Worm (Caenorhabditis elegans) whole organism, young adult: ENCODE results near the gene F18A12.7.

ENCODE experiments used
- B0261.1 ChIP-seq: sonication (generic microtip); optimal IDR thresholded peaks from 2 replicates; lab custom pipeline; 2016; ENCODE audit warnings: mild to moderate bottlenecking, missing genetic modification characterization, moderate library complexity, missing compliant biosample characterization
- C06A6.2 ChIP-seq: fragments of 200-800 bp; sonication (Bioruptor generic); conservative IDR thresholded peaks from 2 replicates; pipeline ENCODE4 v1.3.6; 2022; ENCODE audit warnings: missing genetic modification characterization, missing compliant biosample characterization
- F39B2.1 ChIP-seq: fragments of 200-800 bp; sonication (Bioruptor generic); IDR thresholded peaks from 2 replicates; pipeline ENCODE4 v1.3.6; 2022; ENCODE audit warnings: missing genetic modification reagents, missing genetic modification characterization, missing compliant biosample characterization
- F49E8.2 ChIP-seq: sonication (generic microtip); optimal IDR thresholded peaks from 3 replicates; lab custom pipeline; 2017; ENCODE audit warnings: missing genetic modification characterization, mild to moderate bottlenecking, missing compliant biosample characterization, antibody characterized with exemption, moderate library complexity; ENCODE audit not compliant: insufficient read depth
- F57A8.1 ChIP-seq: fragments of 200-800 bp; sonication (Bioruptor generic); optimal IDR thresholded peaks from 2 replicates; lab custom pipeline; 2018; ENCODE audit warnings: mild to moderate bottlenecking, missing genetic modification characterization, moderate library complexity, missing compliant biosample characterization
- K12H6.12 ChIP-seq: fragments of 200-800 bp; sonication (Bioruptor generic); optimal IDR thresholded peaks from 2 replicates; lab custom pipeline; 2018; ENCODE audit warnings: mild to moderate bottlenecking, missing genetic modification characterization, missing compliant biosample characterization
- Y56A3A.18 ChIP-seq: fragments of 200-800 bp; sonication (Bioruptor generic); IDR thresholded peaks from 2 replicates; pipeline ENCODE4 v1.3.6; 2022; ENCODE audit warnings: missing genetic modification reagents, missing genetic modification characterization, missing compliant biosample characterization
- Y79H2A.3 ChIP-seq: fragments of 200-800 bp; sonication (Bioruptor generic); conservative IDR thresholded peaks from 2 replicates; pipeline ENCODE4 v1.3.6; 2022; ENCODE audit warnings: missing genetic modification reagents, missing genetic modification characterization, missing compliant biosample characterization
- ama-1 ChIP-seq, 3 experiments: fragments of 150-350 bp in 1 of 3; sonication (generic microtip) in 2 of 3; optimal IDR thresholded peaks; 2 replicates each; lab custom pipeline; 2014 to 2018; ENCODE audit warnings: missing biosample characterization in 2 of 3, missing genetic modification characterization in 2 of 3, missing genetic modification reagents in 2 of 3
- aptf-2 ChIP-seq: fragments of 200-800 bp; sonication (Bioruptor generic); conservative IDR thresholded peaks from 2 replicates; pipeline ENCODE4 v1.3.6; 2022; ENCODE audit warnings: missing genetic modification reagents, missing genetic modification characterization, missing compliant biosample characterization
- aptf-3 ChIP-seq: fragments of 200-800 bp; sonication (Bioruptor generic); IDR thresholded peaks from 2 replicates; pipeline ENCODE4 v1.3.6; 2022; ENCODE audit warnings: missing genetic modification characterization, missing compliant biosample characterization
- cebp-1 ChIP-seq, 2 experiments: fragments of 200-800 bp in 1 of 2; sonication (Bioruptor generic) in 1 of 2; sonication (generic microtip) in 1 of 2; IDR thresholded peaks in 1 of 2; optimal IDR thresholded peaks in 1 of 2; 2 replicates each; pipeline versions ENCODE4 v1.3.6 to Lab custom; 2017 to 2022; ENCODE audit warnings: missing compliant biosample characterization in 2 of 2, missing genetic modification characterization in 2 of 2, mild to moderate bottlenecking in 1 of 2, missing genetic modification reagents in 1 of 2, moderate library complexity in 1 of 2
- cebp-2 ChIP-seq: fragments of 200-800 bp; sonication (Bioruptor generic); IDR thresholded peaks from 2 replicates; pipeline ENCODE4 v1.3.6; 2022; ENCODE audit warnings: missing genetic modification characterization, missing compliant biosample characterization
- ceh-91 ChIP-seq: fragments of 200-800 bp; sonication (Bioruptor generic); IDR thresholded peaks from 2 replicates; pipeline ENCODE4 v1.3.6; 2022; ENCODE audit warnings: missing genetic modification reagents, missing genetic modification characterization, missing compliant biosample characterization
- dpff-1 ChIP-seq: sonication (generic microtip); optimal IDR thresholded peaks from 2 replicates; lab custom pipeline; 2017; ENCODE audit warnings: mild to moderate bottlenecking, missing genetic modification characterization, missing compliant biosample characterization
- ekl-4 ChIP-seq: fragments of 200-800 bp; sonication (Bioruptor generic); IDR thresholded peaks from 2 replicates; pipeline ENCODE4 v1.3.6; 2022; ENCODE audit warnings: missing genetic modification reagents, missing genetic modification characterization, missing compliant biosample characterization
- let-526 ChIP-seq: fragments of 200-800 bp; sonication (Bioruptor generic); IDR thresholded peaks from 2 replicates; pipeline ENCODE4 v1.3.6; 2022; ENCODE audit warnings: missing genetic modification reagents, missing genetic modification characterization, missing compliant biosample characterization
- lin-35 ChIP-seq, 3 experiments: fragments of 150-350 bp in 2 of 3; sonication (generic microtip) in 1 of 3; optimal IDR thresholded peaks; 2 replicates each; lab custom pipeline; 2014 to 2018; ENCODE audit warnings: missing biosample characterization in 3 of 3, missing genetic modification characterization in 3 of 3, missing genetic modification reagents in 3 of 3
- lin-40 ChIP-seq: sonication (generic microtip); optimal IDR thresholded peaks from 2 replicates; lab custom pipeline; 2016; ENCODE audit warnings: missing genetic modification characterization, mild to moderate bottlenecking, missing compliant biosample characterization, missing genotype, missing genetic modification reagents
- lir-1 ChIP-seq: fragments of 200-800 bp; sonication (Bioruptor generic); conservative IDR thresholded peaks from 2 replicates; pipeline ENCODE4 v1.3.6; 2022; ENCODE audit warnings: missing genetic modification reagents, missing genetic modification characterization, missing compliant biosample characterization
- lsy-27 ChIP-seq: sonication (generic microtip); optimal IDR thresholded peaks from 2 replicates; lab custom pipeline; 2017; ENCODE audit warnings: missing genetic modification characterization, mild to moderate bottlenecking, missing compliant biosample characterization, antibody characterized with exemption, missing genotype, borderline replicate concordance; ENCODE audit not compliant: insufficient read depth
- madf-6 ChIP-seq: fragments of 200-800 bp; sonication (Bioruptor generic); IDR thresholded peaks from 2 replicates; pipeline ENCODE4 v1.3.6; 2022; ENCODE audit warnings: missing genetic modification reagents, missing genetic modification characterization, missing compliant biosample characterization
- mcd-1 ChIP-seq: fragments of 200-800 bp; sonication (Bioruptor generic); IDR thresholded peaks from 2 replicates; pipeline ENCODE4 v1.3.6; 2022; ENCODE audit warnings: missing genetic modification reagents, missing genetic modification characterization, missing compliant biosample characterization
- mel-28 ChIP-seq: sonication (generic microtip); optimal IDR thresholded peaks from 2 replicates; lab custom pipeline; 2016; ENCODE audit warnings: borderline replicate concordance, mild to moderate bottlenecking, missing genetic modification characterization, missing compliant biosample characterization
- mes-4 ChIP-seq: sonication (generic microtip); optimal IDR thresholded peaks from 2 replicates; lab custom pipeline; 2016; ENCODE audit warnings: missing genotype, missing genetic modification characterization, missing compliant biosample characterization
- mxl-1 ChIP-seq: sonication (generic microtip); optimal IDR thresholded peaks from 2 replicates; lab custom pipeline; 2016; ENCODE audit warnings: missing genetic modification characterization, missing compliant biosample characterization
- nhr-80 ChIP-seq: sonication (generic microtip); optimal IDR thresholded peaks from 2 replicates; lab custom pipeline; 2016; ENCODE audit warnings: missing genetic modification characterization, missing compliant biosample characterization
- rcor-1 ChIP-seq: fragments of 200-800 bp; sonication (Bioruptor generic); IDR thresholded peaks from 2 replicates; pipeline ENCODE4 v1.3.6; 2022; ENCODE audit warnings: missing genetic modification reagents, missing genetic modification characterization, missing compliant biosample characterization
- rec-8 ChIP-seq, 2 experiments: sonication (generic microtip); optimal IDR thresholded peaks; 2 replicates each; lab custom pipeline; 2016; ENCODE audit warnings: mild to moderate bottlenecking in 2 of 2, missing genetic modification characterization in 2 of 2, missing genetic modification reagents in 2 of 2, missing genotype in 2 of 2, missing biosample characterization in 1 of 2, missing compliant biosample characterization in 1 of 2, moderate library complexity in 1 of 2
- rpc-1 ChIP-seq, 2 experiments: fragments of 150-350 bp in 1 of 2; sonication (generic microtip) in 1 of 2; optimal IDR thresholded peaks; 2 replicates each; lab custom pipeline; 2014 to 2018; ENCODE audit warnings: missing biosample characterization in 1 of 2, missing genetic modification characterization in 1 of 2, missing genetic modification reagents in 1 of 2, missing genotype in 1 of 2
- tlf-1 ChIP-seq: fragments of 200-800 bp; sonication (Bioruptor generic); optimal IDR thresholded peaks from 2 replicates; lab custom pipeline; 2018; ENCODE audit warnings: mild to moderate bottlenecking, missing genetic modification characterization, missing compliant biosample characterization
- unc-62 ChIP-seq: fragments of 150-350 bp; optimal IDR thresholded peaks from 2 replicates; lab custom pipeline; 2014; ENCODE audit warnings: missing biosample characterization, missing genetic modification reagents, missing genetic modification characterization
- ztf-18 ChIP-seq: sonication (generic microtip); optimal IDR thresholded peaks from 2 replicates; lab custom pipeline; 2016; ENCODE audit warnings: missing genotype, mild to moderate bottlenecking, missing genetic modification characterization, missing compliant biosample characterization
- ztf-22 ChIP-seq: fragments of 200-800 bp; sonication (Bioruptor generic); optimal IDR thresholded peaks from 2 replicates; lab custom pipeline; 2018; ENCODE audit warnings: mild to moderate bottlenecking, missing genetic modification characterization, moderate library complexity, missing compliant biosample characterization

The F18A12.7 gene

DNA sequence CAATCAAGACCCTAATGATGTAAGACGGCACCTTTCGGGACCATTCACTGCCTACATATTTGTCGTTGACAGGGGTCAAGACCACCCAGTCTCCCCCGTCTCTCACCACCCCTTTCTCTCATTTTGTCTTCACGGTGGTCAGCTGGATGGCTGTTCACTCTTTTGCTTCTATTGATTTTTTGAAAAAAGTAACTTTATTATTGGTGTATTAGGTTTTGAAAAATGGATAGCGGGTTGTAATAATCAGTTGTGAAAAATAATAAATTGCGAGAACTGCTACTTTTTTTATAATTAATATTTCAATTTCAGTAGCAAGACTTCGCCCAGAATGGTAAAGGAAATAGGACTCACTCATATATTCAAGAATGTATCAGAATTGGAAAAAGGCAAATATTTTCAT, 37.5 kb downstream of the F18A12.7 start, which contains the start of gene bath-9:
Gene bath-9 (plus strand): TSS at position 301 of the 400 bp plus-strand sequence.
- TF ChIP-seq aptf-3: no peak
- no peak for TF ChIP-seq mel-28 (tag; lab: Kevin White, UChicago)
- no peak for TF ChIP-seq lin-40 (tag; lab: Kevin White, UChicago)
- no peak for TF ChIP-seq cebp-2
- TF ChIP-seq let-526: no peak
- TF ChIP-seq ztf-18: no peak
- no peak for TF ChIP-seq B0261.1 (tag; lab: Kevin White, UChicago)

DNA sequence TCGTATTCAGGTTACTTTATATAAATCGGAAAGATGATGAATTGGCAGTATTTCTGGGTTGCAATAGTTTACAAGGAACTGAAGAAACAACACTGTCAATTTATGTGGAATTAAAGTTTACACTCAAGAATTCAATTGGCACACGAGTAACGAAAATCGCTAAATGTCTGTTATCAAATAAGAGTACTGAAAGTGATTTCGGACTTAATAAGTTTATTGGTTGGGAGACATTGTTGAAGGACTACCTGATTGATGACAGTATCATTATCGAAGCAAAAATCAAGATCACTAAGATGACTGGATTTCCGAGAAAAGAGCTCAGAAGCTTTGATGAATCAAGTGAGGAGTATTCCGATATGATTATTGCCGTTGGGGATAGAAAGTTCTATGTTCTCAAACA, 39.0 kb downstream of the F18A12.7 start:
- TF ChIP-seq rpc-1 (optimal IDR thresholded peaks at IDR 0.05; lab: Kevin White, UChicago) (no peak), rpc-1 (tag; optimal IDR thresholded peaks at IDR 0.05; lab: Kevin White, UChicago) (no peak), B0261.1 (tag; lab: Kevin White, UChicago) (no peak), lin-35 (GFP tag; optimal IDR thresholded peaks at IDR 0.05; lab: Kevin White, UChicago) (no peak), ztf-22 (GFP tag; lab: Kevin White, UChicago) (no peak), Y79H2A.3 (GFP tag; lab: Robert Waterston, UW) (no peak), lir-1 (GFP tag; lab: Robert Waterston, UW) (no peak)

DNA sequence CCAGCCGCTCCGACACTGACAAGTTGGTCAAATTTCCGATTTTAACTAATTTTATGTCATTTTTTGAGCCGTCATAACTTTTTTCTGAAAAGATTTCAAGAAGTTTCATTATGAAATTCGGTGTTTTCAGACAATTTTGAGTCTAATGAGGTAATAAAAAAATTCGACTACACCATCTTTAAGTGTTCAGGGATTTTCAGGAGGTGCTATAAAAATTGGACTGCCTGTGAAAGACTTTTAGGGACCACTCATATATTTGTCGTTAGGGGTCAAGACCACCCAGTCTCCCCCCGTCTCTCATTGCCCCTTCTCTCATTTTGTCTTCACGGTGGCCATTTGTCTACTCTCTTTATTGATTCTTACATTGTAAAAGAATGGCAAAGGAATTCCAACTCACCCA, 39.5 kb downstream of the F18A12.7 start, which contains the start of gene bath-10:
Gene bath-10 (plus strand): TSS at position 301 of the 400 bp plus-strand sequence.
- TF ChIP-seq cebp-1 (GFP tag; IDR thresholded peaks at IDR 0.05; lab: Robert Waterston, UW): no peak
- TF ChIP-seq cebp-1 (tag; optimal IDR thresholded peaks at IDR 0.05; lab: Kevin White, UChicago): no peak
- TF ChIP-seq tlf-1: no peak
- TF ChIP-seq madf-6: no peak
- TF ChIP-seq rec-8 (tag; optimal IDR thresholded peaks at IDR 0.05; lab: Kevin White, UChicago): no peak
- TF ChIP-seq F39B2.1 (GFP tag; lab: Robert Waterston, UW): no peak

DNA sequence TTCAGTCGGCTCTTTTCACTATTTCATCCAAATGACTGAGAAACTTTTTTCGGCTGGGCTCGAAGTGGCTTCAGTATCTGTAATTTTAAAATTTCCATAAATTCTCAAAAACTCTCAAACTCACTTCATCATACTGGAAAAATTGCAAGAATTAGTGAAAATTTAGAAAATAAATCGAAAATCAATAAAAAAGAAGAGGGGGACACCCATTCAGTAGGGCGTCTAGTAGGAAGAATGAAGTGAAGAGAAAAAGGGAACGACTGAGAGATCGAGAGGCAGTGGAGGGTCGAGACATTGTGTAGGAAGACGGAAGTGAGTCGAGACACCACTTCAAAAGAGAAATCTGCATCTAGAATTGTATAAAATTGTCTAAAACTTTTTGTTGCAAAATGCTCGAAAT, 40.4 kb downstream of the F18A12.7 start:
- TF ChIP-seq mes-4 (no peak), mcd-1 (GFP tag; lab: Robert Waterston, UW) (no peak), C06A6.2 (GFP tag; lab: Robert Waterston, UW) (no peak), ama-1 (optimal IDR thresholded peaks at IDR 0.05; lab: Kevin White, UChicago) (no peak), ama-1 (GFP tag; optimal IDR thresholded peaks at IDR 0.05; lab: Kevin White, UChicago) (no peak), ekl-4 (GFP tag; lab: Robert Waterston, UW) (no peak), lin-40 (tag; lab: Kevin White, UChicago) (no peak), dpff-1 (tag; lab: Kevin White, UChicago) (no peak), aptf-2 (no peak), mxl-1 (tag; lab: Kevin White, UChicago) (no peak), nhr-80 (tag; lab: Kevin White, UChicago) (no peak), Y56A3A.18 (GFP tag; lab: Robert Waterston, UW) (no peak), F57A8.1 (GFP tag; lab: Kevin White, UChicago) (no peak), K12H6.12 (no peak), lsy-27 (tag; lab: Kevin White, UChicago) (no peak), unc-62 (GFP tag; lab: Kevin White, UChicago) (no peak), ceh-91 (GFP tag; lab: Robert Waterston, UW) (no peak), F49E8.2 (no peak), rcor-1 (GFP tag; lab: Robert Waterston, UW) (no peak)
